Worm (Caenorhabditis elegans): Measurements from ENCODE around the gene myo-6.

Gene myo-6

DNA sequence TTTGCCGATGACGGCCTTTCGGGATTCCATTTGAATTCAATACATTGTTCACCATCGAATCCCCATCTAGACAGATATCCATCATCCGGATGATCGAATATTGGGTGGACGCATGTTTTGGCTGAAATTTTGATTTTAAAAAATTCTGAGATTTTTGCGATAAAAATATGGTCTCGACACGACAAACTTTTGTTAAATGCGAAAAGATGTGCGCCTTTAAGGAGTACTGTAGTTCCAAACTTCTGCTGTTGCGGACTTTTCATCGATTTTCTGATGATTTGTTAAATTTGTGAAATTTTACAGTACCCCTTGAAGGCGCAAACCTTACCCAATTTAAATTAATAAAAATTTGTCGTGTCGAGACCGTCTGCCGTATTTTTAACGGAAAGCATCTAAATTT lies 18.2 kb downstream of the myo-6 start:
- TF ChIP-seq lin-14 (GFP tag; optimal IDR thresholded peaks at IDR 0.05): no peak
- no peak for TF ChIP-seq nhr-12 (tag; optimal IDR thresholded peaks at IDR 0.05)
- no peak for TF ChIP-seq pax-3 (tag; optimal IDR thresholded peaks at IDR 0.05)
- TF ChIP-seq swsn-7 (tag; optimal IDR thresholded peaks at IDR 0.05): no peak
- TF ChIP-seq pag-3 (tag; optimal IDR thresholded peaks at IDR 0.05; ENCODE audit: borderline replicate concordance, insufficient read depth): no peak
- no peak for TF ChIP-seq unc-30 (tag; optimal IDR thresholded peaks at IDR 0.05)
- no peak for TF ChIP-seq grh-1 (GFP tag; IDR thresholded peaks at IDR 0.05)
- TF ChIP-seq jun-1 (tag; optimal IDR thresholded peaks at IDR 0.05): no peak
- no peak for TF ChIP-seq ceh-88 (GFP tag; IDR thresholded peaks at IDR 0.05)
- no peak for TF ChIP-seq nhr-20 (tag; optimal IDR thresholded peaks at IDR 0.05)

DNA sequence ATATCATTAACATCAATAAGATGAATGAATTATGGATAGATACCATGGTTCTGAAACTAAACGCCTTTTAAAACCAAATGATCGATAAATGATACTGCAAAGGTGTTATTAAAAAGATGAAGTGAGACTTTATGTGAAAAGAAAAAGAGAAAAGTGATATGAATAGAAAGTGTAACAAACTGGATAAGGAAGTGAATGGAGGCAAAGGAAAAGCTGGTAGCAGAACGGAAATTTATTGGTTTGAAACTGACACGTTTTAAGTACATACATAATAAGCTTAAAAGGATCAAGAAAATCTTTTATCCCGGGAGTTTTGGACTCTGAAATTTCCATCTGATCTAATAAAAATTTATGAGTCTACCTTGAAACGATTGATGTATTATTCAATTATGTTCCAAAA lies 20.1 kb downstream of the myo-6 start, which contains the start of gene bli-5:
Gene bli-5, minus strand, starts transcription at position 101 of the 400 bp plus-strand sequence.
- no peak for TF ChIP-seq mab-9 (GFP tag; IDR thresholded peaks at IDR 0.05)
- TF ChIP-seq lin-35 (GFP tag; optimal IDR thresholded peaks at IDR 0.05): no peak
- no peak for TF ChIP-seq irx-1 (tag; optimal IDR thresholded peaks at IDR 0.05)
- TF ChIP-seq fos-1 (tag; optimal IDR thresholded peaks at IDR 0.05): no peak
- TF ChIP-seq ets-5 (GFP tag; IDR thresholded peaks at IDR 0.05): no peak
- no peak for TF ChIP-seq snu-23 (GFP tag; optimal IDR thresholded peaks at IDR 0.05)
- TF ChIP-seq tbx-2 (tag; optimal IDR thresholded peaks at IDR 0.05): no peak
- no peak for TF ChIP-seq hlh-17 (GFP tag; optimal IDR thresholded peaks at IDR 0.05; ENCODE audit: borderline replicate concordance)
- TF ChIP-seq unc-62 (GFP tag; optimal IDR thresholded peaks at IDR 0.05): no peak
- TF ChIP-seq pqm-1 (tag; optimal IDR thresholded peaks at IDR 0.05): no peak
- no peak for TF ChIP-seq nhr-84 (tag; optimal IDR thresholded peaks at IDR 0.05)
- no peak for TF ChIP-seq ama-1 (optimal IDR thresholded peaks at IDR 0.05)
- no peak for TF ChIP-seq grh-1 (GFP tag; IDR thresholded peaks at IDR 0.05)
- TF ChIP-seq nhr-19 (GFP tag; conservative IDR thresholded peaks at IDR 0.05): no peak
- TF ChIP-seq blmp-1 (tag; optimal IDR thresholded peaks at IDR 0.05): no peak
- TF ChIP-seq ztf-11 (tag; optimal IDR thresholded peaks at IDR 0.05): no peak
- TF ChIP-seq nhr-12 (tag; optimal IDR thresholded peaks at IDR 0.05): no peak
- no peak for TF ChIP-seq F16B12.6 (tag; optimal IDR thresholded peaks at IDR 0.05)
- TF ChIP-seq lin-14 (GFP tag; optimal IDR thresholded peaks at IDR 0.05): no peak
- no peak for TF ChIP-seq dsc-1 (tag; optimal IDR thresholded peaks at IDR 0.05)

DNA sequence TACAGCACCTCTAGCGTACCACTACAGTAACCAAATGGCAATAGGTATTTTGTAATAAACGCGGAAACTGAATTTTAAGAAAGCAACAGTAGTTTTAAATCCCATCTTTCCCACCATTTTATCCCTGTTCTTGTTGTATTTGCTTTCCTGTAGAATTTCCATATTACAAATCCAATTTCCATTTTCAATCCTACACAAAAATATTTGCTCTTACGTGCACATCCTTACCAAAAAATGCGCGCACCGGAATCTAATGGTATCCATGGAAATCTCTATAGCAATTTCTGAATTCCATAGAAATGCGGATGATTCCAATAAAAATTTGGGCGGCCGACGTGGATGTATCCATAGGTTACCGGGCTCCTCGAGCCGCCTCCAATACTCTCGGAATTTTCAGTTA lies 20.6 kb downstream of the myo-6 start, which contains the start of gene trf-1:
Gene trf-1, plus strand, starts transcription at position 301 of the 400 bp plus-strand sequence.
- TF ChIP-seq nhr-28 (tag; optimal IDR thresholded peaks at IDR 0.05) (no peak), Y116A8C.19 (tag; optimal IDR thresholded peaks at IDR 0.05; ENCODE audit: borderline replicate concordance) (no peak), F16B12.6 (tag; optimal IDR thresholded peaks at IDR 0.05) (no peak), sptf-1 (tag; optimal IDR thresholded peaks at IDR 0.05) (no peak), isw-1 (GFP tag; IDR thresholded peaks at IDR 0.05) (no peak), zip-4 (GFP tag; optimal IDR thresholded peaks at IDR 0.05) (no peak), sup-37 (GFP tag; optimal IDR thresholded peaks at IDR 0.05) (no peak), ceh-90 (tag; optimal IDR thresholded peaks at IDR 0.05) (no peak), nhr-90 (tag; optimal IDR thresholded peaks at IDR 0.05; ENCODE audit: poor library complexity) (no peak), sox-4 (tag; optimal IDR thresholded peaks at IDR 0.05) (no peak), fkh-8 (tag; optimal IDR thresholded peaks at IDR 0.05) (no peak), swsn-7 (tag; optimal IDR thresholded peaks at IDR 0.05) (no peak), fkh-10 (GFP tag; optimal IDR thresholded peaks at IDR 0.05) (no peak), lin-35 (GFP tag; optimal IDR thresholded peaks at IDR 0.05) (no peak), ztf-4 (tag; optimal IDR thresholded peaks at IDR 0.05) (no peak), unc-30 (tag; optimal IDR thresholded peaks at IDR 0.05) (no peak), mdl-1 (tag; optimal IDR thresholded peaks at IDR 0.05) (no peak), aha-1 (tag; optimal IDR thresholded peaks at IDR 0.05) (no peak)
